Worm (Caenorhabditis elegans) whole organism, dauer: ENCODE data around the gene C30G7.5.

Experiments
- unc-62 ChIP-seq: sonication (generic microtip); optimal IDR thresholded peaks from 2 replicates; lab custom pipeline; 2017; ENCODE audit warnings: missing biosample characterization, missing genetic modification reagents, missing genetic modification characterization

The C30G7.5 gene

ce11 chrV:14954633-14955032 is at the start of gene C30G7.5:
C30G7.5 (minus strand) TSS chrV:14954733.
- no peak for TF ChIP-seq unc-62 (GFP tag; lab: Kevin White, UChicago)

- TF ChIP-seq unc-62 (GFP tag; lab: Kevin White, UChicago) = no peak
Measured at ce11 chrV:15002184-15002690, 47.7 kb upstream of the C30G7.5 start, which contains the start of the genes fib-1 and mut-15. fib-1 (minus strand) TSS chrV:15002223. mut-15 (plus strand) TSS chrV:15002543.

ce11 chrV:15001536-15001935 is 47.0 kb upstream of the C30G7.5 start:
- no peak for TF ChIP-seq unc-62 (GFP tag; lab: Kevin White, UChicago)

- no peak for TF ChIP-seq unc-62 (GFP tag; lab: Kevin White, UChicago)
Measured at ce11 chrV:15000055-15000704, 45.6 kb upstream of the C30G7.5 start, which contains the start of gene rps-16. rps-16 (minus strand) TSS chrV:15000541.

ce11 chrV:14999485-15000023 is 45.0 kb upstream of the C30G7.5 start, which contains the start of gene T01C3.11:
T01C3.11 (plus strand) TSS chrV:14999535.
- TF ChIP-seq unc-62 (GFP tag; lab: Kevin White, UChicago) = no peak

ce11 chrV:14996236-14996635 is 41.7 kb upstream of the C30G7.5 start, which contains the start of gene irld-14:
irld-14 (plus strand) TSS chrV:14996536.
- no peak for TF ChIP-seq unc-62 (GFP tag; lab: Kevin White, UChicago)

- TF ChIP-seq unc-62 (GFP tag; lab: Kevin White, UChicago) = no peak
Measured at ce11 chrV:14993620-14994019, 39.1 kb upstream of the C30G7.5 start, which contains the start of gene fil-1. fil-1 (plus strand) TSS chrV:14993838.

ce11 chrV:14992627-14993117 is 38.1 kb upstream of the C30G7.5 start, which contains the start of gene T01C3.3:
T01C3.3 (minus strand) TSS chrV:14992677.
- no peak for TF ChIP-seq unc-62 (GFP tag; lab: Kevin White, UChicago)

ce11 chrV:14991489-14991888 is 37.0 kb upstream of the C30G7.5 start:
- no peak for TF ChIP-seq unc-62 (GFP tag; lab: Kevin White, UChicago)

ce11 chrV:14990843-14991242 is 36.3 kb upstream of the C30G7.5 start, which contains the start of the genes cdt-2 and T01C3.2:
cdt-2 (minus strand) TSS chrV:14991126.
T01C3.2 (plus strand) TSS chrV:14991168.
- no peak for TF ChIP-seq unc-62 (GFP tag; lab: Kevin White, UChicago)

ce11 chrV:14984593-14984992 is 30.1 kb upstream of the C30G7.5 start, which contains the start of gene F02D8.4:
F02D8.4 (plus strand) TSS chrV:14984893.
- no peak for TF ChIP-seq unc-62 (GFP tag; lab: Kevin White, UChicago)

ce11 chrV:14979937-14980336 is 25.4 kb upstream of the C30G7.5 start, which contains the start of gene xbx-1:
xbx-1 (plus strand) TSS chrV:14980237.
- TF ChIP-seq unc-62 (GFP tag; lab: Kevin White, UChicago) = no peak

ce11 chrV:14978205-14978751 is 23.7 kb upstream of the C30G7.5 start, which contains the start of the genes grd-12 and F02D8.1:
grd-12 (plus strand) TSS chrV:14978505.
F02D8.1 (minus strand) TSS chrV:14978701.
- no peak for TF ChIP-seq unc-62 (GFP tag; lab: Kevin White, UChicago)

ce11 chrV:14971136-14971535 is 16.6 kb upstream of the C30G7.5 start, which contains the start of gene nlp-59:
nlp-59 (plus strand) TSS chrV:14971436.
- TF ChIP-seq unc-62 (GFP tag; lab: Kevin White, UChicago) = no peak

- no peak for TF ChIP-seq unc-62 (GFP tag; lab: Kevin White, UChicago)
Measured at ce11 chrV:14955676-14956075, 1.1 kb upstream of the C30G7.5 start, which contains the start of gene F02D8.9. F02D8.9 (minus strand) TSS chrV:14955776.
